Worm (Caenorhabditis elegans) whole organism, L4/young adult: ENCODE data around the gene rsu-1.

Source experiments
- W03F9.2 ChIP-seq: fragments of 150-350 bp; optimal IDR thresholded peaks from 2 replicates; lab custom pipeline; 2014; ENCODE audit warnings: missing biosample characterization, missing genetic modification characterization
- him-1 ChIP-seq: sonication (generic microtip); optimal IDR thresholded peaks from 2 replicates; lab custom pipeline; 2016; ENCODE audit warnings: missing genotype, missing genetic modification reagents, missing genetic modification characterization, missing compliant biosample characterization

DNA sequence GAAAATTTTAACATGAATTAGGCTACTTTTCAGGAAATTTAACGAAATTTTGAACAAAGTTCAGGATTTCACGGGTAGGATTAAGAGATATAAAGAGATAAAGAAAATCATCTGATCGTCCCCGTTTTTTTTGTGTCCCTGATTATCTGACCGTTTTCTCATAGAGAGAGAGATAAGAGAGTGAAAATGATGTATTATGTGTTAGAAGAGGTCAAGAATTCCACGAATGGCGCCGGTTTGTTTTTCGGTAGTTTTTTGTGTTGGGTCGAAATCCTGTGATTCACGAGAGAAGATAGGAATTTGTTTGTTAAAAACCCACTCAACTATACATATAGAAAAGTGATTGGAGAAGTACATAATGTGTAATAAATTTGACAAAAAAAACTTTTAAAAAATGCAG lies 15.3 kb downstream of the rsu-1 start:
- no peak for TF ChIP-seq him-1 (tag; lab: Kevin White, UChicago)
- no peak for TF ChIP-seq W03F9.2
